Worm (Caenorhabditis elegans) whole organism, late embryonic: Measurements from ENCODE around the gene M163.22.

Source experiments
- F13H6.1 ChIP-seq: sonication (generic microtip); optimal IDR thresholded peaks from 2 replicates; lab custom pipeline; 2016; ENCODE audit warnings: missing genetic modification characterization, missing compliant biosample characterization
- K09A11.1 ChIP-seq: sonication (generic microtip); optimal IDR thresholded peaks from 2 replicates; lab custom pipeline; 2017; ENCODE audit warnings: antibody characterized with exemption, mild to moderate bottlenecking, missing genetic modification characterization, missing compliant biosample characterization; ENCODE audit not compliant: insufficient read depth
- ceh-18 ChIP-seq: sonication (generic microtip); optimal IDR thresholded peaks from 2 replicates; lab custom pipeline; 2016; ENCODE audit warnings: missing genetic modification characterization, missing compliant biosample characterization
- ceh-2 ChIP-seq: sonication (generic microtip); optimal IDR thresholded peaks from 2 replicates; lab custom pipeline; 2016; ENCODE audit warnings: missing genotype, missing genetic modification characterization, missing compliant biosample characterization
- ceh-31 ChIP-seq: sonication (generic microtip); optimal IDR thresholded peaks from 2 replicates; lab custom pipeline; 2016; ENCODE audit warnings: missing genetic modification characterization, missing compliant biosample characterization
- ceh-45 ChIP-seq: fragments of 200-800 bp; sonication (Bioruptor generic); IDR thresholded peaks from 2 replicates; pipeline ENCODE4 v1.3.6; 2022; ENCODE audit warnings: missing genetic modification reagents, missing genetic modification characterization, missing compliant biosample characterization
- ceh-6 ChIP-seq: fragments of 200-800 bp; sonication (Bioruptor generic); optimal IDR thresholded peaks from 2 replicates; lab custom pipeline; 2018; ENCODE audit warnings: mild to moderate bottlenecking, missing genetic modification characterization, missing compliant biosample characterization
- ceh-9 ChIP-seq: sonication (generic microtip); optimal IDR thresholded peaks from 2 replicates; lab custom pipeline; 2016; ENCODE audit warnings: mild to moderate bottlenecking, missing genetic modification characterization, inconsistent platforms, missing compliant biosample characterization
- che-1 ChIP-seq: sonication (generic microtip); optimal IDR thresholded peaks from 2 replicates; lab custom pipeline; 2016; ENCODE audit warnings: mild to moderate bottlenecking, missing genetic modification characterization, missing compliant biosample characterization
- elt-4 ChIP-seq: sonication (generic microtip); optimal IDR thresholded peaks from 2 replicates; lab custom pipeline; 2016; ENCODE audit warnings: missing genetic modification characterization, missing compliant biosample characterization
- ets-4 ChIP-seq: sonication (generic microtip); optimal IDR thresholded peaks from 2 replicates; lab custom pipeline; 2016; ENCODE audit warnings: missing genetic modification characterization, missing compliant biosample characterization
- fax-1 ChIP-seq: sonication (generic microtip); optimal IDR thresholded peaks from 2 replicates; lab custom pipeline; 2016; ENCODE audit warnings: missing genotype, missing genetic modification characterization, missing compliant biosample characterization
- fkh-6 ChIP-seq: sonication (generic microtip); optimal IDR thresholded peaks from 2 replicates; lab custom pipeline; 2016; ENCODE audit warnings: missing genetic modification characterization, missing compliant biosample characterization
- gmeb-2 ChIP-seq: sonication (generic microtip); optimal IDR thresholded peaks from 2 replicates; lab custom pipeline; 2016; ENCODE audit warnings: missing genetic modification characterization, inconsistent platforms, missing compliant biosample characterization
- hlh-13 ChIP-seq: fragments of 200-800 bp; sonication (Bioruptor generic); optimal IDR thresholded peaks from 2 replicates; lab custom pipeline; 2018; ENCODE audit warnings: mild to moderate bottlenecking, missing genetic modification characterization, missing compliant biosample characterization
- hlh-6 ChIP-seq: sonication (generic microtip); optimal IDR thresholded peaks from 2 replicates; lab custom pipeline; 2016; ENCODE audit warnings: missing genotype, missing genetic modification characterization, missing compliant biosample characterization
- madf-2 ChIP-seq: sonication (generic microtip); optimal IDR thresholded peaks from 2 replicates; lab custom pipeline; 2017; ENCODE audit warnings: missing genetic modification characterization, missing compliant biosample characterization
- nfya-1 ChIP-seq: sonication (generic microtip); optimal IDR thresholded peaks from 2 replicates; lab custom pipeline; 2017; ENCODE audit warnings: missing genetic modification characterization, mild to moderate bottlenecking, missing compliant biosample characterization, antibody characterized with exemption, moderate library complexity
- npax-4 ChIP-seq: sonication (generic microtip); optimal IDR thresholded peaks from 2 replicates; lab custom pipeline; 2016; ENCODE audit warnings: missing genetic modification characterization, missing compliant biosample characterization
- odd-2 ChIP-seq: sonication (generic microtip); optimal IDR thresholded peaks from 2 replicates; lab custom pipeline; 2017; ENCODE audit warnings: antibody characterized with exemption, mild to moderate bottlenecking, missing genetic modification characterization, missing compliant biosample characterization
- pha-2 ChIP-seq: sonication (generic microtip); optimal IDR thresholded peaks from 2 replicates; lab custom pipeline; 2017; ENCODE audit warnings: mild to moderate bottlenecking, missing genetic modification characterization, missing compliant biosample characterization
- pha-4 ChIP-seq: fragments of 150-350 bp; optimal IDR thresholded peaks from 2 replicates; lab custom pipeline; 2018; ENCODE audit warnings: missing biosample characterization, missing genetic modification reagents, missing genetic modification characterization
- pqm-1 ChIP-seq: sonication (generic microtip); optimal IDR thresholded peaks from 2 replicates; lab custom pipeline; 2016; ENCODE audit warnings: missing genetic modification characterization, missing compliant biosample characterization
- pros-1 ChIP-seq: fragments of 150-350 bp; optimal IDR thresholded peaks from 2 replicates; lab custom pipeline; 2014; ENCODE audit warnings: missing biosample characterization, missing genetic modification reagents, missing genetic modification characterization
- ref-2 ChIP-seq: sonication (generic microtip); optimal IDR thresholded peaks from 2 replicates; lab custom pipeline; 2016; ENCODE audit warnings: missing genetic modification characterization, missing compliant biosample characterization
- rnt-1 ChIP-seq: sonication (generic microtip); optimal IDR thresholded peaks from 2 replicates; lab custom pipeline; 2016; ENCODE audit warnings: missing genetic modification characterization, missing compliant biosample characterization
- sdc-2 ChIP-seq: sonication (generic microtip); optimal IDR thresholded peaks from 2 replicates; lab custom pipeline; 2016; ENCODE audit warnings: missing genotype, missing genetic modification characterization, missing compliant biosample characterization
- sox-4 ChIP-seq: sonication (generic microtip); optimal IDR thresholded peaks from 2 replicates; lab custom pipeline; 2017; ENCODE audit warnings: mild to moderate bottlenecking, missing genetic modification characterization, inconsistent platforms, missing compliant biosample characterization
- tbx-7 ChIP-seq: sonication (generic microtip); optimal IDR thresholded peaks from 2 replicates; lab custom pipeline; 2016; ENCODE audit warnings: missing genotype, missing genetic modification characterization, missing compliant biosample characterization
- unc-3 ChIP-seq, 2 experiments: fragments of 200-800 bp in 1 of 2; sonication (Bioruptor generic) in 1 of 2; sonication (generic microtip) in 1 of 2; conservative IDR thresholded peaks in 1 of 2; optimal IDR thresholded peaks in 1 of 2; 2 replicates each; pipeline versions ENCODE4 v1.3.6 to Lab custom; 2016 to 2022; ENCODE audit warnings: missing compliant biosample characterization in 2 of 2, missing genetic modification characterization in 2 of 2, missing genetic modification reagents in 1 of 2
- ztf-16 ChIP-seq: sonication (generic microtip); optimal IDR thresholded peaks from 2 replicates; lab custom pipeline; 2017; ENCODE audit warnings: missing genetic modification characterization, missing compliant biosample characterization

M163.22 gene

DNA sequence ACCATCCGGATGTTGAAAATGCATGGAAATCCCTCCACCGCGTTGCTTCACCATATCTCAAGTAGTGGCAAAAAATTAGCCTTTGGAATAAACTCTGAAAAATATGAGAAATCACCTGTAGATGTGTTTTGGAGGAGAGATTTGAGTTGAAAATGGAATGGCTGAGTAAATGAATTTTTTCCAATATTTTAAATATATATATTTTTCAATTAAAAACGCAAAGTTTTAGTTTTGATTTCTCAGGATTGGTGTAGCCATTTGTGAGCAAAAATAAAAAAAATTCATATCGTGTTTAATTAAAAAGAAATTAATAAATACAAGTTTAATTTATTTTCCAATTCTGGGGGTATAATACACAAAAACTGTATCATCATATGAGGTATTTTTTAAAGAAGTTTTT lies 37.6 kb upstream of the M163.22 start, which contains the start of gene F23D12.1:
F23D12.1 (minus strand) TSS at position 101 of the 400 bp plus-strand sequence.
- no peak for TF ChIP-seq F13H6.1 (tag; lab: Kevin White, UChicago)
- no peak for TF ChIP-seq gmeb-2
- TF ChIP-seq pha-4 (tag; lab: Kevin White, UChicago) = no peak

DNA sequence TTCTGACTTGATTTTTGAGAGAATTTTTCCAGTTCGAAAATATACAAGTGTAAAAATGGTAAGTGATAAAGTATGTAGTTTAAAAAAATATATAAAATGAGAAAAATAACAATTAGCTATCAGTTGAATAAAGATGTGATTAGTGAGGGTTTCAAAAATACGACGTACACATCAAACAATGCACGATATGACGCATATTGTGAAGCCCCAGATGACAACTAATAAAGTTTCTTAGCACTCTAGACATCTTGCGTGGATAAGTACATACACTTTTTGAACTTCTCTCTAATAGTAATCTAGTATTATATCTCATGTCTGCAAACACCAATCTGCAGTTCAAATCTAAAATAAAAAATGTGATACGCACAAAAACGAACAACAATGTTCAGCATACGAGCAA lies 35.3 kb upstream of the M163.22 start:
- TF ChIP-seq che-1 (tag; lab: Kevin White, UChicago) (no peak), pqm-1 (tag; lab: Kevin White, UChicago) (no peak), elt-4 (tag; lab: Kevin White, UChicago) (no peak), ceh-18 (tag; lab: Kevin White, UChicago) (no peak), ceh-31 (tag; lab: Kevin White, UChicago) (no peak)

DNA sequence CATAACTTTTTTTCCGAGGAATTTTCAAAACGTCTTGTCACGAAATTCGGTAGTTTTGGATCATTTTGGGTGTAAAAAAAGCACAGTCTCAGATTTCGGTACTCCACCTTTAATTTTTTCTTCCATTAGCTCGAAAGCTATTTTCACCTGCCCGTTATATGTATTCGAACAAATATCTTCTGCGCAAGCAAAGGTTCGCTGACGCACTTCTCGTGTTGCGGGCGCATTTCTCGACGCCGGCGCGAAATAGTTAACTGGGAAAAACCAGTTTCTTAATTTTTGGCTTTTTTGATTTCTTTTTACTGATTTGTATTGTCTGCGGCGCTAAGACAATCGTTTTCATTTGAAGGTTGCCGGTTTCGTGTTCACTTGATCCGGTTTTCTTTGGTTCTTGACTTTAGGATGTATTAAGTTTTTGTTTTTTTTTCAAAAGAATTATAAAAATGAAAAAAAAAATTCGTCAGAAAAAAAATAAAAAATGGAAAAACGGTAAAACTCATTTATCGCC lies 30.0 kb upstream of the M163.22 start:
- TF ChIP-seq ref-2 (no peak), rnt-1 (tag; lab: Kevin White, UChicago) (no peak), npax-4 (tag; lab: Kevin White, UChicago) (no peak), nfya-1 (tag; lab: Kevin White, UChicago) (no peak), madf-2 (tag; lab: Kevin White, UChicago) (no peak), ceh-9 (tag; lab: Kevin White, UChicago) (no peak), ceh-45 (GFP tag; lab: Robert Waterston, UW) (no peak), pha-2 (no peak), gmeb-2 (no peak)

DNA sequence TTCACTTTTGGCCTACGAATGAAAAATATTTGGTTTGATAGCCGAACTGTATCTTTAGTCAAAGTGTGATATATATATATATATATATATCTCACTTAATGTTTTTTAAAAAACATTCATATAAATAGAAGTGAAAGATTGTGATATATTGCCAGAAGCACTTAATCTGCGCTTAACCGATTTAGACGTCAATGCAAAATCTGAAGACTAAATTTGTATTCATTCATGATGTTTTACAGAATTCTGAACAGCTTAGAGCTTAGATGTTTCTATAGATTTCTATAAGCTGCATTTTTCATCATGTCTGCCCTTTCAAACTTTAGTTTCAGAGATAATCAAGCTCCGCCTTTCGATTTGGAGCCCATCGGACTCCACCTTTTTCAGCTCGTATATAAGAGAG lies 23.4 kb upstream of the M163.22 start, which contains the start of gene F23D12.3:
F23D12.3 (plus strand) TSS at position 301 of the 400 bp plus-strand sequence.
- TF ChIP-seq sdc-2 (tag; lab: Kevin White, UChicago) (no peak), fax-1 (no peak), tbx-7 (tag; lab: Kevin White, UChicago) (no peak), hlh-6 (tag; lab: Kevin White, UChicago) (no peak), K09A11.1 (no peak), ceh-2 (no peak), ceh-6 (no peak)
- TF ChIP-seq, all 69 proteins: peak for 0

DNA sequence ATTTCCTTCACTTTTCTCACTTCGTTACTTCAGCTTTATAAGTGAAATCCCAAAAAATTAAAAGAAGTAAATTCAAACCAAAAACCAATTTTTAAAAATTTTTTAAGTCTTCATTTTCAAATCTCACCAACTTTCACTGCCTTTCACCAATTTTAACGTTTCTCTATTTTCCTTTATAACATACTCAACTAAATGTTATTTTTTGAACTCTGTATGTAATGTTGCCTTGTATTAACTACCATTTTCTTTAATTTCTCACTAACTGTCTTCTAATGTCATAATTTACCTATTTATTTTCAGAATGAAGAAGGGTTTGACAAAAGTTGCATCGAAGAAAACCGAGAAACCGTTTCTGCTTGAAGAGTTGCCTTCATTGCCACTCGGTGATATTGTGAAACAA lies 21.0 kb upstream of the M163.22 start, which contains the start of gene F23D12.4:
F23D12.4 (plus strand) TSS at position 301 of the 400 bp plus-strand sequence.
- TF ChIP-seq hlh-13 (no peak), odd-2 (no peak), pros-1 (tag; lab: Kevin White, UChicago) (no peak), sox-4 (no peak), ztf-16 (tag; lab: Kevin White, UChicago) (no peak)

DNA sequence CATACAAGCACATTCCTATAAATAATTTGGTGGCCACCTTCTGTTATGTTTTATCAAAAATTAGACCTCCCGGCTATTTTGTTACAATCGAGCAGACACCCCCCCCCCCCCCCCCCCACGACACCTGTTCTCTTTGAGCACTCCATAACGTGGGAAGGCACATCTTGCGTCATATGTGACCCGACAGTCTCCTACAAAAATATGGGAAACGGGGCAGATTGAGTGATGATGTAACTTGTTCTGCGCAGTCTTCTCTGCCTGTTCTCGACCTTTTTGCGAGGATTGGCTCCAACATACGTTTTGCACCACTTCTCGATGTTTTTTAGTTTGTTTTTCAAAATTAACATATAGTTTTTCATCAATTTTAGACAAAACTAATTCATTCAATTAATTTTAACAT lies 18.2 kb upstream of the M163.22 start:
- no peak for TF ChIP-seq fkh-6
- no peak for TF ChIP-seq tbx-7 (tag; lab: Kevin White, UChicago)
- TF ChIP-seq rnt-1 (tag; lab: Kevin White, UChicago) = no peak
- no peak for TF ChIP-seq F13H6.1 (tag; lab: Kevin White, UChicago)
- TF ChIP-seq ets-4 (tag; lab: Kevin White, UChicago) = no peak
- no peak for TF ChIP-seq unc-3 (GFP tag; conservative IDR thresholded peaks at IDR 0.05; lab: Robert Waterston, UW)
- TF ChIP-seq unc-3 (tag; optimal IDR thresholded peaks at IDR 0.05; lab: Kevin White, UChicago) = no peak
- TF ChIP-seq fax-1 = no peak
